Fruit fly (Drosophila melanogaster) whole organism, prepupa: ENCODE measurements around the gene Gr10b.
A peak's percentile ranks its signal among the peaks of the same experiment; 100 is the strongest.

Experiments
- Blimp-1 ChIP-seq: fragments of 200-800 bp; sonication (Bioruptor generic); optimal IDR thresholded peaks from 3 replicates; lab custom pipeline; 2017; ENCODE audit warnings: missing biosample characterization, missing genetic modification characterization, mild to moderate bottlenecking, moderate library complexity, missing genetic modification reagents
- CG10631 ChIP-seq: fragments of 200-800 bp; sonication (Bioruptor generic); optimal IDR thresholded peaks from 2 replicates; lab custom pipeline; 2016; ENCODE audit warnings: missing biosample characterization, missing genetic modification characterization
- CG11294 ChIP-seq: fragments of 200-800 bp; sonication (Bioruptor generic); IDR thresholded peaks from 2 replicates; pipeline ENCODE4 v1.3.6; 2022; ENCODE audit warnings: missing biosample characterization, missing genetic modification characterization
- CG11762 ChIP-seq: fragments of 200-800 bp; sonication (Bioruptor generic); optimal IDR thresholded peaks from 3 replicates; lab custom pipeline; 2016; ENCODE audit warnings: missing biosample characterization, missing genetic modification characterization; ENCODE audit not compliant: insufficient read depth
- CG11902 ChIP-seq: fragments of 200-800 bp; sonication (Bioruptor generic); optimal IDR thresholded peaks from 3 replicates; lab custom pipeline; 2016; ENCODE audit warnings: missing biosample characterization, missing genetic modification characterization
- CG16779 ChIP-seq: fragments of 200-800 bp; sonication (Bioruptor generic); optimal IDR thresholded peaks from 3 replicates; lab custom pipeline; 2017; ENCODE audit warnings: missing biosample characterization, mild to moderate bottlenecking, missing genetic modification characterization
- CG3032 ChIP-seq: fragments of 200-800 bp; optimal IDR thresholded peaks from 2 replicates; lab custom pipeline; 2019; ENCODE audit warnings: missing biosample characterization, mild to moderate bottlenecking, missing genetic modification characterization, moderate library complexity
- CG31627 ChIP-seq: fragments of 200-800 bp; sonication (Bioruptor generic); optimal IDR thresholded peaks from 3 replicates; lab custom pipeline; 2016; ENCODE audit warnings: missing biosample characterization, missing genetic modification characterization
- CG32006 ChIP-seq: fragments of 200-800 bp; sonication (Bioruptor generic); optimal IDR thresholded peaks from 3 replicates; lab custom pipeline; 2017; ENCODE audit warnings: missing biosample characterization, mild to moderate bottlenecking, missing genetic modification characterization
- CG34406 ChIP-seq: fragments of 200-800 bp; sonication (Bioruptor generic); optimal IDR thresholded peaks from 3 replicates; lab custom pipeline; 2016; ENCODE audit warnings: missing biosample characterization, missing genetic modification characterization
- CG3919 ChIP-seq: fragments of 200-800 bp; sonication (Bioruptor generic); optimal IDR thresholded peaks from 3 replicates; lab custom pipeline; 2016; ENCODE audit warnings: missing biosample characterization, missing genetic modification characterization
- CG4318 ChIP-seq: fragments of 200-800 bp; sonication (Bioruptor generic); optimal IDR thresholded peaks from 3 replicates; lab custom pipeline; 2017; ENCODE audit warnings: missing biosample characterization, mild to moderate bottlenecking, missing genetic modification characterization
- CG6276 ChIP-seq: fragments of 200-800 bp; sonication (Bioruptor generic); optimal IDR thresholded peaks from 2 replicates; lab custom pipeline; 2017; ENCODE audit warnings: missing biosample characterization, mild to moderate bottlenecking, missing genetic modification characterization
- CG6792 ChIP-seq: fragments of 200-800 bp; sonication (Bioruptor generic); optimal IDR thresholded peaks from 3 replicates; lab custom pipeline; 2016; ENCODE audit warnings: missing biosample characterization, missing genetic modification characterization
- CG6808 ChIP-seq: fragments of 200-800 bp; sonication (Bioruptor generic); optimal IDR thresholded peaks from 3 replicates; lab custom pipeline; 2017; ENCODE audit warnings: missing biosample characterization, missing genetic modification characterization, mild to moderate bottlenecking, moderate library complexity, missing genetic modification reagents
- CG6854 ChIP-seq: fragments of 200-800 bp; sonication (Bioruptor generic); optimal IDR thresholded peaks from 2 replicates; lab custom pipeline; 2017; ENCODE audit warnings: missing biosample characterization, mild to moderate bottlenecking, missing genetic modification characterization
- CG7368 ChIP-seq: fragments of 200-800 bp; sonication (Bioruptor generic); optimal IDR thresholded peaks from 3 replicates; lab custom pipeline; 2016; ENCODE audit warnings: missing biosample characterization, missing genetic modification characterization
- CG8119 ChIP-seq: fragments of 200-800 bp; sonication (Bioruptor generic); IDR thresholded peaks from 3 replicates; pipeline ENCODE4 v1.3.6; 2022; ENCODE audit warnings: missing biosample characterization, missing genetic modification characterization
- CG8319 ChIP-seq: fragments of 200-800 bp; sonication (Bioruptor generic); optimal IDR thresholded peaks from 3 replicates; lab custom pipeline; 2016; ENCODE audit warnings: missing biosample characterization, missing genetic modification characterization
- CG8632 ChIP-seq: fragments of 200-800 bp; sonication (Bioruptor generic); optimal IDR thresholded peaks from 3 replicates; lab custom pipeline; 2016; ENCODE audit warnings: missing biosample characterization, missing genetic modification characterization
- CG9139 ChIP-seq: fragments of 200-800 bp; sonication (Bioruptor generic); optimal IDR thresholded peaks from 3 replicates; lab custom pipeline; 2017; ENCODE audit warnings: missing biosample characterization, mild to moderate bottlenecking, missing genetic modification characterization
- Eip78C ChIP-seq: fragments of 200-800 bp; sonication (Bioruptor generic); peaks from one replicate; lab custom pipeline; 2016; ENCODE audit warnings: missing biosample characterization, missing genetic modification characterization
- Eip93F ChIP-seq: fragments of 200-800 bp; sonication (Bioruptor generic); optimal IDR thresholded peaks from 2 replicates; lab custom pipeline; 2016; ENCODE audit warnings: missing biosample characterization, mild to moderate bottlenecking, missing genetic modification characterization
- Ets21C ChIP-seq: fragments of 200-800 bp; sonication (Bioruptor generic); optimal IDR thresholded peaks from 3 replicates; lab custom pipeline; 2016; ENCODE audit warnings: missing biosample characterization, missing genetic modification characterization
- Ets96B ChIP-seq: fragments of 200-800 bp; optimal IDR thresholded peaks from 2 replicates; lab custom pipeline; 2019; ENCODE audit warnings: missing biosample characterization, mild to moderate bottlenecking, missing genetic modification characterization, moderate library complexity
- Gug ChIP-seq: fragments of 200-800 bp; sonication (Bioruptor generic); IDR thresholded peaks from 2 replicates; pipeline ENCODE4 v1.3.6; 2022; ENCODE audit warnings: missing biosample characterization, missing genetic modification characterization
- Hr38 ChIP-seq: sonication (Bioruptor generic); optimal IDR thresholded peaks from 2 replicates; lab custom pipeline; 2016; ENCODE audit warnings: missing biosample characterization, missing genetic modification characterization
- Hr4 ChIP-seq: fragments of 200-800 bp; sonication (Bioruptor generic); optimal IDR thresholded peaks from 3 replicates; lab custom pipeline; 2016; ENCODE audit warnings: missing biosample characterization, missing genetic modification characterization
- Lpt ChIP-seq: fragments of 200-800 bp; sonication (Bioruptor generic); optimal IDR thresholded peaks from 3 replicates; lab custom pipeline; 2016; ENCODE audit warnings: missing biosample characterization, missing genetic modification characterization
- OdsH ChIP-seq: fragments of 200-800 bp; sonication (Bioruptor generic); optimal IDR thresholded peaks from 3 replicates; lab custom pipeline; 2016; ENCODE audit warnings: missing biosample characterization, missing genetic modification characterization
- Sox102F ChIP-seq: fragments of 200-800 bp; sonication (Bioruptor generic); optimal IDR thresholded peaks from 2 replicates; lab custom pipeline; 2016; ENCODE audit warnings: missing biosample characterization, mild to moderate bottlenecking, missing genetic modification characterization
- Sox14 ChIP-seq: fragments of 200-800 bp; sonication (Bioruptor generic); optimal IDR thresholded peaks from 3 replicates; lab custom pipeline; 2016; ENCODE audit warnings: missing biosample characterization, missing genetic modification characterization
- Sox15 ChIP-seq: fragments of 200-800 bp; sonication (Bioruptor generic); optimal IDR thresholded peaks from 3 replicates; lab custom pipeline; 2016; ENCODE audit warnings: missing biosample characterization, missing genetic modification characterization
- achi ChIP-seq: fragments of 200-800 bp; sonication (Bioruptor generic); optimal IDR thresholded peaks from 3 replicates; lab custom pipeline; 2016; ENCODE audit warnings: missing biosample characterization, missing genetic modification characterization
- acj6 ChIP-seq: fragments of 200-800 bp; sonication (Bioruptor generic); optimal IDR thresholded peaks from 3 replicates; lab custom pipeline; 2016; ENCODE audit warnings: missing biosample characterization, missing genetic modification characterization
- cyc ChIP-seq: fragments of 200-800 bp; sonication (Bioruptor generic); optimal IDR thresholded peaks from 3 replicates; lab custom pipeline; 2016; ENCODE audit warnings: missing biosample characterization, missing genetic modification characterization
- dac ChIP-seq: fragments of 200-800 bp; sonication (Bioruptor generic); optimal IDR thresholded peaks from 2 replicates; lab custom pipeline; 2017; ENCODE audit warnings: missing biosample characterization, mild to moderate bottlenecking, missing genetic modification characterization
- dsx ChIP-seq: fragments of 200-800 bp; optimal IDR thresholded peaks from 3 replicates; lab custom pipeline; 2019; ENCODE audit warnings: missing biosample characterization, mild to moderate bottlenecking, missing genetic modification characterization, moderate library complexity; ENCODE audit not compliant: poor library complexity, severe bottlenecking
- eg ChIP-seq: fragments of 200-800 bp; sonication (Bioruptor generic); IDR thresholded peaks from 3 replicates; pipeline ENCODE4 v1.3.6; 2022; ENCODE audit warnings: missing biosample characterization, missing genetic modification characterization
- esn ChIP-seq: fragments of 200-800 bp; sonication (Bioruptor generic); optimal IDR thresholded peaks from 2 replicates; lab custom pipeline; 2016; ENCODE audit warnings: missing biosample characterization, mild to moderate bottlenecking, missing genetic modification characterization, moderate library complexity
- fd85E ChIP-seq: fragments of 200-800 bp; sonication (Bioruptor generic); optimal IDR thresholded peaks from 3 replicates; lab custom pipeline; 2016; ENCODE audit warnings: missing biosample characterization, missing genetic modification characterization
- fkh ChIP-seq: fragments of 200-800 bp; sonication (Bioruptor generic); optimal IDR thresholded peaks from 3 replicates; lab custom pipeline; 2017; ENCODE audit warnings: missing biosample characterization, mild to moderate bottlenecking, missing genetic modification characterization, moderate library complexity
- lz ChIP-seq: fragments of 200-800 bp; sonication (Bioruptor generic); optimal IDR thresholded peaks from 3 replicates; lab custom pipeline; 2016; ENCODE audit warnings: missing biosample characterization, missing genetic modification characterization
- net ChIP-seq: fragments of 200-800 bp; sonication (Bioruptor generic); optimal IDR thresholded peaks from 3 replicates; lab custom pipeline; 2016; ENCODE audit warnings: missing biosample characterization, missing genetic modification characterization
- pdm3 ChIP-seq: fragments of 200-800 bp; sonication (Bioruptor generic); optimal IDR thresholded peaks from 3 replicates; lab custom pipeline; 2016; ENCODE audit warnings: missing biosample characterization, missing genetic modification characterization
- spab ChIP-seq: fragments of 200-800 bp; sonication (Bioruptor generic); optimal IDR thresholded peaks from 2 replicates; lab custom pipeline; 2017; ENCODE audit warnings: missing biosample characterization, mild to moderate bottlenecking, missing genetic modification characterization, missing genetic modification reagents
- ss ChIP-seq, 2 experiments: fragments of 200-800 bp; sonication (Bioruptor generic); optimal IDR thresholded peaks; 2 replicates in 1 of 2; 3 replicates in 1 of 2; lab custom pipeline; 2017 to 2018; ENCODE audit warnings: mild to moderate bottlenecking in 2 of 2, missing biosample characterization in 2 of 2, missing genetic modification characterization in 2 of 2, moderate library complexity in 1 of 2
- svp ChIP-seq: fragments of 200-800 bp; sonication (Bioruptor generic); peaks from one replicate; lab custom pipeline; 2016; ENCODE audit warnings: missing biosample characterization, missing genetic modification characterization
- vri ChIP-seq: fragments of 200-800 bp; sonication (Bioruptor generic); optimal IDR thresholded peaks from 3 replicates; lab custom pipeline; 2016; ENCODE audit warnings: missing biosample characterization, mild to moderate bottlenecking, missing genetic modification characterization

Gene Gr10b

dm6 chrX:11379747-11380146 is 33.2 kb downstream of the Gr10b start:
- TF ChIP-seq CG9139 (no peak), Eip93F (GFP tag; lab: Kevin White, UChicago) (no peak), CG6276 (no peak), CG6854 (GFP tag; lab: Kevin White, UChicago) (no peak), Ets96B (no peak), CG32006 (GFP tag; lab: Kevin White, UChicago) (no peak), CG6808 (no peak), CG10631 (no peak), spab (no peak), fd85E (GFP tag; lab: Kevin White, UChicago) (no peak), svp (GFP tag; lab: Kevin White, UChicago) (no peak), Gug (no peak), dac (GFP tag; lab: Kevin White, UChicago) (no peak), Sox15 (GFP tag; lab: Kevin White, UChicago) (no peak)
- TF ChIP-seq, all 60 proteins: peak for 0

dm6 chrX:11379139-11379538 is 33.9 kb downstream of the Gr10b start:
- TF ChIP-seq CG4318 (GFP tag; lab: Kevin White, UChicago) (no peak), CG11294 (no peak), fd85E (GFP tag; lab: Kevin White, UChicago) (no peak), lz (GFP tag; lab: Kevin White, UChicago) (peak; percentile 23), CG11902 (GFP tag; lab: Kevin White, UChicago) (no peak), CG7368 (GFP tag; lab: Kevin White, UChicago) (no peak), Ets21C (GFP tag; lab: Kevin White, UChicago) (no peak), Sox15 (GFP tag; lab: Kevin White, UChicago) (no peak), CG8119 (peak; percentile 38; the same call in 1 of the 3 replicates), OdsH (GFP tag; lab: Kevin White, UChicago) (peak; percentile 18), Sox102F (GFP tag; lab: Kevin White, UChicago) (no peak), CG16779 (no peak), CG31627 (GFP tag; lab: Kevin White, UChicago) (no peak), acj6 (GFP tag; lab: Kevin White, UChicago) (no peak), CG34406 (GFP tag; lab: Kevin White, UChicago) (peak; percentile 9), net (GFP tag; lab: Kevin White, UChicago) (no peak), CG6792 (GFP tag; lab: Kevin White, UChicago) (no peak), CG8632 (no peak), Ets96B (peak; percentile 8), pdm3 (GFP tag; lab: Kevin White, UChicago) (peak; percentile 27), CG6808 (no peak), CG3032 (tag; lab: Kevin White, UChicago) (peak; percentile 29), ss (GFP tag; optimal IDR thresholded peaks at IDR 0.05; lab: Kevin White, UChicago) (peak in 1 of 2 experiments; percentile 19), cyc (peak; percentile 2), vri (GFP tag; lab: Kevin White, UChicago) (no peak), CG11762 (GFP tag; lab: Kevin White, UChicago) (no peak), Eip93F (GFP tag; lab: Kevin White, UChicago) (no peak), CG8319 (no peak), fkh (GFP tag; lab: Kevin White, UChicago) (no peak), dac (GFP tag; lab: Kevin White, UChicago) (no peak), CG6276 (no peak), esn (peak; percentile 26), Gug (no peak), Sox14 (GFP tag; lab: Kevin White, UChicago) (no peak), eg (GFP tag; lab: Robert Waterston, UW) (peak; percentile 61; the same call in 2 of the 3 replicates), svp (GFP tag; lab: Kevin White, UChicago) (peak; percentile 58), dsx (GFP tag; lab: Kevin White, UChicago) (peak; percentile 21), CG3919 (GFP tag; lab: Kevin White, UChicago) (no peak), Eip78C (peak; percentile 73), Hr38 (GFP tag; lab: Kevin White, UChicago) (no peak), Blimp-1 (GFP tag; lab: Kevin White, UChicago) (no peak), achi (GFP tag; lab: Kevin White, UChicago) (peak; percentile 4), CG32006 (GFP tag; lab: Kevin White, UChicago) (no peak), CG6854 (GFP tag; lab: Kevin White, UChicago) (no peak), Lpt (GFP tag; lab: Kevin White, UChicago) (no peak), Hr4 (GFP tag; lab: Kevin White, UChicago) (no peak)
